Worm (Caenorhabditis elegans) whole organism, mixed stage, embryonic: ENCODE data around the gene T08B6.1.

Experiments
- M03D4.4 ChIP-seq: sonication (generic microtip); optimal IDR thresholded peaks from 2 replicates; lab custom pipeline; 2017; ENCODE audit warnings: mild to moderate bottlenecking, missing genetic modification characterization, missing compliant biosample characterization
- bed-3 ChIP-seq: fragments of 200-800 bp; sonication (Bioruptor generic); optimal IDR thresholded peaks from 3 replicates; lab custom pipeline; 2018; ENCODE audit warnings: mild to moderate bottlenecking, missing genetic modification characterization, moderate library complexity, missing compliant biosample characterization
- blmp-1 ChIP-seq: fragments of 150-350 bp; optimal IDR thresholded peaks from 2 replicates; lab custom pipeline; 2014; ENCODE audit warnings: missing biosample characterization, missing genetic modification characterization
- ceh-39 ChIP-seq: fragments of 150-350 bp; optimal IDR thresholded peaks from 2 replicates; lab custom pipeline; 2014; ENCODE audit warnings: missing biosample characterization, missing genetic modification characterization
- ceh-43 ChIP-seq: fragments of 200-800 bp; sonication (Bioruptor generic); optimal IDR thresholded peaks from 2 replicates; lab custom pipeline; 2018; ENCODE audit warnings: mild to moderate bottlenecking, missing genetic modification characterization, moderate library complexity, missing compliant biosample characterization
- ceh-83 ChIP-seq: fragments of 200-800 bp; sonication (Bioruptor generic); optimal IDR thresholded peaks from 2 replicates; lab custom pipeline; 2018; ENCODE audit warnings: mild to moderate bottlenecking, missing genetic modification characterization, missing compliant biosample characterization
- ces-1 ChIP-seq: fragments of 150-350 bp; optimal IDR thresholded peaks from 2 replicates; lab custom pipeline; 2014; ENCODE audit warnings: missing biosample characterization, missing genetic modification reagents, missing genetic modification characterization
- drap-1 ChIP-seq: fragments of 200-800 bp; sonication (Bioruptor generic); optimal IDR thresholded peaks from 3 replicates; lab custom pipeline; 2018; ENCODE audit warnings: mild to moderate bottlenecking, missing genetic modification characterization, missing compliant biosample characterization
- elt-1 ChIP-seq: sonication (generic microtip); optimal IDR thresholded peaks from 2 replicates; lab custom pipeline; 2017; ENCODE audit warnings: missing genetic modification characterization, mild to moderate bottlenecking, missing compliant biosample characterization, antibody characterized with exemption, moderate library complexity, borderline replicate concordance; ENCODE audit not compliant: insufficient read depth
- elt-3 ChIP-seq: fragments of 150-350 bp; optimal IDR thresholded peaks from 2 replicates; lab custom pipeline; 2014; ENCODE audit warnings: missing biosample characterization, missing genetic modification characterization
- flh-1 ChIP-seq: fragments of 200-800 bp; sonication (Bioruptor generic); optimal IDR thresholded peaks from 2 replicates; lab custom pipeline; 2018; ENCODE audit warnings: mild to moderate bottlenecking, missing genetic modification characterization, moderate library complexity, missing compliant biosample characterization
- ham-2 ChIP-seq: fragments of 200-800 bp; sonication (Bioruptor generic); optimal IDR thresholded peaks from 2 replicates; lab custom pipeline; 2018; ENCODE audit warnings: mild to moderate bottlenecking, missing genetic modification characterization, missing compliant biosample characterization
- hlh-1 ChIP-seq: fragments of 150-350 bp; optimal IDR thresholded peaks from 2 replicates; lab custom pipeline; 2014; ENCODE audit warnings: missing biosample characterization, missing genetic modification reagents, missing genetic modification characterization
- lin-13 ChIP-seq: fragments of 150-350 bp; optimal IDR thresholded peaks from 2 replicates; lab custom pipeline; 2014; ENCODE audit warnings: missing biosample characterization, missing genetic modification characterization
- lin-32 ChIP-seq: fragments of 200-800 bp; sonication (Bioruptor generic); optimal IDR thresholded peaks from 2 replicates; lab custom pipeline; 2018; ENCODE audit warnings: mild to moderate bottlenecking, missing genetic modification characterization, missing compliant biosample characterization
- lsy-2 ChIP-seq: fragments of 150-350 bp; optimal IDR thresholded peaks from 2 replicates; lab custom pipeline; 2014; ENCODE audit warnings: missing biosample characterization, missing genetic modification characterization
- mab-5 ChIP-seq: fragments of 150-350 bp; optimal IDR thresholded peaks from 2 replicates; lab custom pipeline; 2014; ENCODE audit warnings: missing biosample characterization, missing genetic modification characterization
- mep-1 ChIP-seq: fragments of 150-350 bp; optimal IDR thresholded peaks from 2 replicates; lab custom pipeline; 2017; ENCODE audit warnings: missing biosample characterization, missing genetic modification reagents, missing genetic modification characterization, inconsistent platforms
- mls-2 ChIP-seq: sonication (generic microtip); optimal IDR thresholded peaks from 2 replicates; lab custom pipeline; 2016; ENCODE audit warnings: mild to moderate bottlenecking, missing genetic modification characterization, moderate library complexity, missing compliant biosample characterization
- nhr-12 ChIP-seq: fragments of 150-350 bp; optimal IDR thresholded peaks from 2 replicates; lab custom pipeline; 2014; ENCODE audit warnings: missing biosample characterization, missing genetic modification characterization
- nhr-2 ChIP-seq: fragments of 150-350 bp; optimal IDR thresholded peaks from 2 replicates; lab custom pipeline; 2014; ENCODE audit warnings: missing biosample characterization, missing genetic modification characterization
- nhr-237 ChIP-seq: fragments of 150-350 bp; optimal IDR thresholded peaks from 2 replicates; lab custom pipeline; 2014; ENCODE audit warnings: missing biosample characterization, missing genetic modification characterization
- nhr-28 ChIP-seq: fragments of 150-350 bp; optimal IDR thresholded peaks from 2 replicates; lab custom pipeline; 2014; ENCODE audit warnings: missing biosample characterization, missing genetic modification characterization
- nhr-76 ChIP-seq: sonication (generic microtip); optimal IDR thresholded peaks from 2 replicates; lab custom pipeline; 2017; ENCODE audit warnings: missing biosample characterization, missing genetic modification characterization
- pha-4 ChIP-seq: fragments of 150-350 bp; optimal IDR thresholded peaks from 2 replicates; lab custom pipeline; 2018; ENCODE audit warnings: missing biosample characterization, missing genetic modification reagents, missing genetic modification characterization
- sem-2 ChIP-seq: fragments of 200-800 bp; sonication (Bioruptor generic); optimal IDR thresholded peaks from 2 replicates; lab custom pipeline; 2018; ENCODE audit warnings: mild to moderate bottlenecking, missing genetic modification characterization, missing compliant biosample characterization
- snpc-4 ChIP-seq: fragments of 150-350 bp; optimal IDR thresholded peaks from 2 replicates; lab custom pipeline; 2014; ENCODE audit warnings: missing biosample characterization, missing genetic modification characterization
- sptf-1 ChIP-seq: sonication (generic microtip); optimal IDR thresholded peaks from 2 replicates; lab custom pipeline; 2017; ENCODE audit warnings: mild to moderate bottlenecking, missing genetic modification characterization, moderate library complexity, missing compliant biosample characterization
- tbx-8 ChIP-seq: fragments of 200-800 bp; sonication (Bioruptor generic); optimal IDR thresholded peaks from 2 replicates; lab custom pipeline; 2018; ENCODE audit warnings: mild to moderate bottlenecking, missing genetic modification characterization, moderate library complexity, missing compliant biosample characterization
- unc-120 ChIP-seq: sonication (generic microtip); optimal IDR thresholded peaks from 2 replicates; lab custom pipeline; 2017; ENCODE audit warnings: missing genetic modification characterization, missing compliant biosample characterization; ENCODE audit not compliant: poor library complexity, severe bottlenecking
- unc-39 ChIP-seq: fragments of 150-350 bp; optimal IDR thresholded peaks from 2 replicates; lab custom pipeline; 2014; ENCODE audit warnings: missing biosample characterization, missing genetic modification characterization
- unc-62 ChIP-seq: fragments of 150-350 bp; optimal IDR thresholded peaks from 2 replicates; lab custom pipeline; 2014; ENCODE audit warnings: missing biosample characterization, missing genetic modification reagents, missing genetic modification characterization
- ztf-11 ChIP-seq: fragments of 150-350 bp; optimal IDR thresholded peaks from 2 replicates; lab custom pipeline; 2014; ENCODE audit warnings: missing biosample characterization, missing genetic modification characterization

T08B6.1 gene

ce11 chrIV:4861449-4861848 lies 25.7 kb downstream of the T08B6.1 start, which contains the start of the genes Y17G9A.4 and str-173:
Gene Y17G9A.4 (minus strand): TSS chrIV:4861549.
Gene str-173 (plus strand): TSS chrIV:4861773.
- TF ChIP-seq mls-2 (tag; lab: Kevin White, UChicago) (no peak), lin-32 (GFP tag; lab: Kevin White, UChicago) (no peak), unc-39 (tag; lab: Kevin White, UChicago) (no peak), lin-13 (tag; lab: Kevin White, UChicago) (no peak), flh-1 (GFP tag; lab: Kevin White, UChicago) (no peak), sem-2 (no peak), mab-5 (tag; lab: Kevin White, UChicago) (no peak), sptf-1 (tag; lab: Kevin White, UChicago) (no peak), elt-3 (no peak)

ce11 chrIV:4858573-4858972 lies 28.6 kb downstream of the T08B6.1 start, which contains the start of gene Y17G9A.3:
Gene Y17G9A.3 (minus strand): TSS chrIV:4858673.
- TF ChIP-seq ceh-39 (tag; lab: Kevin White, UChicago): no peak
- no peak for TF ChIP-seq flh-1 (GFP tag; lab: Kevin White, UChicago)
- TF ChIP-seq ztf-11 (tag; lab: Kevin White, UChicago): no peak
- no peak for TF ChIP-seq snpc-4
- no peak for TF ChIP-seq nhr-76
- no peak for TF ChIP-seq nhr-12 (tag; lab: Kevin White, UChicago)
- no peak for TF ChIP-seq lin-13 (tag; lab: Kevin White, UChicago)
- TF ChIP-seq ceh-43: no peak
- TF ChIP-seq blmp-1 (tag; lab: Kevin White, UChicago): no peak
- TF ChIP-seq M03D4.4 (tag; lab: Kevin White, UChicago): no peak
- no peak for TF ChIP-seq elt-1
- TF ChIP-seq sptf-1 (tag; lab: Kevin White, UChicago): no peak
- no peak for TF ChIP-seq lsy-2 (tag; lab: Kevin White, UChicago)
- TF ChIP-seq nhr-2 (tag; lab: Kevin White, UChicago): no peak
- TF ChIP-seq mep-1 (tag; lab: Kevin White, UChicago): no peak
- no peak for TF ChIP-seq sem-2
- TF ChIP-seq elt-3: no peak
- no peak for TF ChIP-seq unc-120 (tag; lab: Kevin White, UChicago)
- TF ChIP-seq, all 35 proteins: peak for 0

ce11 chrIV:4856195-4856594 lies 31.0 kb downstream of the T08B6.1 start, which contains the start of gene Y17G9A.2:
Gene Y17G9A.2 (minus strand): TSS chrIV:4856295.
- TF ChIP-seq drap-1 (GFP tag; lab: Kevin White, UChicago) (no peak), pha-4 (tag; lab: Kevin White, UChicago) (no peak), elt-1 (no peak), mep-1 (tag; lab: Kevin White, UChicago) (no peak), nhr-12 (tag; lab: Kevin White, UChicago) (no peak), sptf-1 (tag; lab: Kevin White, UChicago) (no peak), nhr-28 (no peak), unc-62 (GFP tag; lab: Kevin White, UChicago) (no peak), lin-13 (tag; lab: Kevin White, UChicago) (no peak)

ce11 chrIV:4846793-4847192 lies 40.4 kb downstream of the T08B6.1 start, which contains the start of gene tat-2:
Gene tat-2 (minus strand): TSS chrIV:4846893.
- TF ChIP-seq ham-2 (no peak), ztf-11 (tag; lab: Kevin White, UChicago) (no peak), ceh-83 (GFP tag; lab: Kevin White, UChicago) (no peak), nhr-28 (no peak), hlh-1 (tag; lab: Kevin White, UChicago) (no peak), unc-62 (GFP tag; lab: Kevin White, UChicago) (no peak), ces-1 (GFP tag; lab: Kevin White, UChicago) (no peak), lin-13 (tag; lab: Kevin White, UChicago) (no peak), lin-32 (GFP tag; lab: Kevin White, UChicago) (no peak), bed-3 (no peak), nhr-76 (no peak), nhr-237 (tag; lab: Kevin White, UChicago) (no peak), mep-1 (tag; lab: Kevin White, UChicago) (no peak), snpc-4 (no peak), lsy-2 (tag; lab: Kevin White, UChicago) (no peak), ceh-39 (tag; lab: Kevin White, UChicago) (no peak), tbx-8 (GFP tag; lab: Kevin White, UChicago) (no peak), unc-39 (tag; lab: Kevin White, UChicago) (no peak), pha-4 (tag; lab: Kevin White, UChicago) (no peak)
